Fruit fly (Drosophila melanogaster): ENCODE data around the gene CG12479.

- TF ChIP-seq Pif1A (GFP tag; optimal IDR thresholded peaks at IDR 0.05): no peak
- no peak for TF ChIP-seq CG12605 (GFP tag; IDR thresholded peaks at IDR 0.05)
- TF ChIP-seq CG13204 (GFP tag; optimal IDR thresholded peaks at IDR 0.05): no peak
- TF ChIP-seq fd96Ca (GFP tag; IDR thresholded peaks at IDR 0.05): no peak
- TF ChIP-seq CG8301 (tag; optimal IDR thresholded peaks at IDR 0.05): no peak
- no peak for TF ChIP-seq EcR (GFP tag; optimal IDR thresholded peaks at IDR 0.05)
- TF ChIP-seq CG8159 (tag; optimal IDR thresholded peaks at IDR 0.05): no peak
- TF ChIP-seq Snoo (tag; optimal IDR thresholded peaks at IDR 0.05): no peak
- no peak for TF ChIP-seq Ets98B (GFP tag; IDR thresholded peaks at IDR 0.05)
- no peak for TF ChIP-seq CG4496 (GFP tag; IDR thresholded peaks at IDR 0.05)
- TF ChIP-seq gl (tag; optimal IDR thresholded peaks at IDR 0.05): no peak
- TF ChIP-seq CG34367 (tag; optimal IDR thresholded peaks at IDR 0.05): no peak
Measured at dm6 chrX:14191918-14192317, 40.1 kb upstream of the CG12479 start, which contains the start of gene CG13403.

All from whole organism, pupa.